Fruit fly (Drosophila melanogaster) whole organism, embryonic: ENCODE data around the gene CG14958.

Experiments
- Adf1 ChIP-seq: fragments of 200-800 bp; sonication (Bioruptor generic); IDR thresholded peaks from 2 replicates; pipeline ENCODE4 v1.3.6; 2022; ENCODE audit warnings: missing biosample characterization, missing genetic modification characterization
- B-H2 ChIP-seq: fragments of 200-800 bp; sonication (Bioruptor generic); optimal IDR thresholded peaks from 2 replicates; lab custom pipeline; 2018; ENCODE audit warnings: missing biosample characterization, mild to moderate bottlenecking, missing genetic modification characterization
- BtbVII ChIP-seq: fragments of 200-800 bp; sonication (Bioruptor generic); optimal IDR thresholded peaks from 3 replicates; lab custom pipeline; 2017; ENCODE audit warnings: missing biosample characterization, mild to moderate bottlenecking, missing genetic modification characterization
- CG11093 ChIP-seq: fragments of 200-800 bp; sonication (Bioruptor generic); IDR thresholded peaks from 3 replicates; pipeline ENCODE4 v1.3.6; 2022; ENCODE audit warnings: missing biosample characterization, missing genetic modification characterization
- CG11456 ChIP-seq: fragments of 200-800 bp; sonication (Bioruptor generic); IDR thresholded peaks from 3 replicates; pipeline ENCODE4 v1.3.6; 2022; ENCODE audit warnings: missing biosample characterization, missing genetic modification characterization
- CG11560 ChIP-seq: fragments of 200-800 bp; sonication (Bioruptor generic); IDR thresholded peaks from 3 replicates; pipeline ENCODE4 v1.3.6; 2022; ENCODE audit warnings: missing biosample characterization, missing genetic modification characterization
- CG11696 ChIP-seq: fragments of 200-800 bp; sonication (Bioruptor generic); IDR thresholded peaks from 2 replicates; pipeline ENCODE4 v1.3.6; 2022; ENCODE audit warnings: missing biosample characterization, missing genetic modification characterization
- CG1603 ChIP-seq: fragments of 200-800 bp; sonication (Bioruptor generic); optimal IDR thresholded peaks from 2 replicates; lab custom pipeline; 2019; ENCODE audit warnings: missing biosample characterization, mild to moderate bottlenecking, missing genetic modification characterization, moderate library complexity
- CG18599 ChIP-seq: fragments of 200-800 bp; sonication (Bioruptor generic); optimal IDR thresholded peaks from 3 replicates; lab custom pipeline; 2017; ENCODE audit warnings: missing biosample characterization, missing genetic modification characterization, mild to moderate bottlenecking, moderate library complexity, missing genetic modification reagents
- CG2120 ChIP-seq: fragments of 200-800 bp; sonication (Bioruptor generic); optimal IDR thresholded peaks from 3 replicates; lab custom pipeline; 2016; ENCODE audit warnings: missing biosample characterization, missing genetic modification characterization
- CG2199 ChIP-seq: fragments of 200-800 bp; sonication (Bioruptor generic); IDR thresholded peaks from 3 replicates; pipeline ENCODE4 v1.3.6; 2022; ENCODE audit warnings: missing biosample characterization, missing genetic modification characterization
- CG30403 ChIP-seq: fragments of 200-800 bp; sonication (Bioruptor generic); optimal IDR thresholded peaks from 3 replicates; lab custom pipeline; 2016; ENCODE audit warnings: missing biosample characterization, missing genetic modification characterization
- CG31441 ChIP-seq: fragments of 200-800 bp; sonication (Bioruptor generic); IDR thresholded peaks from 2 replicates; pipeline ENCODE4 v1.3.6; 2022; ENCODE audit warnings: missing biosample characterization, missing genetic modification characterization
- CG34224 ChIP-seq: fragments of 200-800 bp; sonication (Bioruptor generic); IDR thresholded peaks from 3 replicates; pipeline ENCODE4 v1.3.6; 2022; ENCODE audit warnings: missing biosample characterization, missing genetic modification characterization; ENCODE audit not compliant: partially characterized antibody
- CG42726 ChIP-seq: fragments of 200-800 bp; sonication (Bioruptor generic); IDR thresholded peaks from 2 replicates; pipeline ENCODE4 v1.3.6; 2022; ENCODE audit warnings: missing biosample characterization, missing genetic modification characterization; ENCODE audit not compliant: partially characterized antibody
- CG7357 ChIP-seq: fragments of 200-800 bp; sonication (Bioruptor generic); IDR thresholded peaks from 3 replicates; pipeline ENCODE4 v1.3.6; 2022; ENCODE audit warnings: missing biosample characterization, missing genetic modification characterization
- CG9609 ChIP-seq: fragments of 200-800 bp; sonication (Bioruptor generic); optimal IDR thresholded peaks from 3 replicates; lab custom pipeline; 2016; ENCODE audit warnings: missing biosample characterization, missing genetic modification characterization
- CG9932 ChIP-seq: fragments of 200-800 bp; sonication (Bioruptor generic); IDR thresholded peaks from 2 replicates; pipeline ENCODE4 v1.3.6; 2022; ENCODE audit warnings: missing biosample characterization, missing genetic modification characterization
- CTCF ChIP-seq: fragments of 200-800 bp; sonication (Bioruptor generic); optimal IDR thresholded peaks from 2 replicates; lab custom pipeline; 2017; ENCODE audit warnings: missing biosample characterization, mild to moderate bottlenecking, missing genetic modification characterization, moderate library complexity
- Camta ChIP-seq: fragments of 200-800 bp; sonication (Bioruptor generic); optimal IDR thresholded peaks from 2 replicates; lab custom pipeline; 2016; ENCODE audit warnings: missing biosample characterization, missing genetic modification characterization
- CkIIα-i1 ChIP-seq: fragments of 200-800 bp; sonication (Bioruptor generic); IDR thresholded peaks from 2 replicates; pipeline ENCODE4 v1.3.6; 2022; ENCODE audit warnings: missing biosample characterization, missing genetic modification characterization
- Elba2 ChIP-seq: fragments of 200-800 bp; sonication (Bioruptor generic); optimal IDR thresholded peaks from 3 replicates; lab custom pipeline; 2016; ENCODE audit warnings: missing biosample characterization, missing genetic modification characterization
- Ets65A ChIP-seq: fragments of 200-800 bp; sonication (Bioruptor generic); peaks from one replicate; lab custom pipeline; 2016; ENCODE audit warnings: missing biosample characterization, missing genetic modification characterization
- H2.0 ChIP-seq: fragments of 200-800 bp; sonication (Bioruptor generic); IDR thresholded peaks from 2 replicates; pipeline ENCODE4 v1.3.6; 2022; ENCODE audit warnings: missing biosample characterization, missing genetic modification characterization
- HmgZ ChIP-seq: fragments of 200-800 bp; sonication (Bioruptor generic); optimal IDR thresholded peaks from 2 replicates; lab custom pipeline; 2018; ENCODE audit warnings: missing biosample characterization, mild to moderate bottlenecking, missing genetic modification characterization
- Hmr ChIP-seq: fragments of 200-800 bp; sonication (Bioruptor generic); optimal IDR thresholded peaks from 3 replicates; lab custom pipeline; 2017; ENCODE audit warnings: mild to moderate bottlenecking, missing biosample characterization, missing genetic modification reagents, missing genetic modification characterization
- MESR4 ChIP-seq: fragments of 200-800 bp; sonication (Bioruptor generic); optimal IDR thresholded peaks from 2 replicates; lab custom pipeline; 2018; ENCODE audit warnings: missing biosample characterization, mild to moderate bottlenecking, missing genetic modification characterization, moderate library complexity
- Mad ChIP-seq: fragments of 200-800 bp; sonication (Bioruptor generic); optimal IDR thresholded peaks from 2 replicates; lab custom pipeline; 2016; ENCODE audit warnings: missing biosample characterization, missing genetic modification characterization
- Myb ChIP-seq: fragments of 200-800 bp; sonication (Bioruptor generic); optimal IDR thresholded peaks from 2 replicates; lab custom pipeline; 2016; ENCODE audit warnings: missing biosample characterization, missing genetic modification characterization
- Nf-YA ChIP-seq: fragments of 200-800 bp; sonication (Bioruptor generic); IDR thresholded peaks from 2 replicates; pipeline ENCODE4 v1.3.6; 2022; ENCODE audit warnings: missing biosample characterization, missing genetic modification characterization
- Optix ChIP-seq: fragments of 200-800 bp; sonication (Bioruptor generic); IDR thresholded peaks from 3 replicates; pipeline ENCODE4 v1.3.6; 2022; ENCODE audit warnings: missing biosample characterization, missing genetic modification characterization
- PHDP ChIP-seq: fragments of 200-800 bp; sonication (Bioruptor generic); optimal IDR thresholded peaks from 3 replicates; lab custom pipeline; 2018; ENCODE audit warnings: missing biosample characterization, mild to moderate bottlenecking, missing genetic modification characterization, moderate library complexity
- Pdp1 ChIP-seq, 2 experiments: fragments of 200-800 bp; sonication (Bioruptor generic); optimal IDR thresholded peaks; 3 replicates each; lab custom pipeline; 2016; ENCODE audit warnings: missing biosample characterization in 2 of 2, missing genetic modification characterization in 2 of 2, mild to moderate bottlenecking in 1 of 2, moderate library complexity in 1 of 2
- Sox102F ChIP-seq: fragments of 200-800 bp; sonication (Bioruptor generic); optimal IDR thresholded peaks from 2 replicates; lab custom pipeline; 2018; ENCODE audit warnings: missing biosample characterization, mild to moderate bottlenecking, missing genetic modification characterization, moderate library complexity
- Sry-δ ChIP-seq: fragments of 200-800 bp; sonication (Bioruptor generic); optimal IDR thresholded peaks from 2 replicates; lab custom pipeline; 2016; ENCODE audit warnings: missing biosample characterization, missing genetic modification characterization
- Tbp ChIP-seq: fragments of >200 bp; optimal IDR thresholded peaks from 2 replicates; lab custom pipeline; 2018; ENCODE audit warnings: missing biosample characterization, missing genetic modification characterization
- ato ChIP-seq: fragments of 200-800 bp; sonication (Bioruptor generic); IDR thresholded peaks from 2 replicates; pipeline ENCODE4 v1.3.6; 2022; ENCODE audit warnings: missing biosample characterization, missing genetic modification characterization; ENCODE audit not compliant: partially characterized antibody
- crp ChIP-seq, 2 experiments: fragments of 200-800 bp; sonication (Bioruptor generic); optimal IDR thresholded peaks; 2 replicates in 1 of 2; 3 replicates in 1 of 2; lab custom pipeline; 2017; ENCODE audit warnings: missing biosample characterization in 2 of 2, missing genetic modification characterization in 2 of 2, mild to moderate bottlenecking in 1 of 2, moderate library complexity in 1 of 2
- da ChIP-seq: fragments of 200-800 bp; sonication (Bioruptor generic); optimal IDR thresholded peaks from 2 replicates; lab custom pipeline; 2016; ENCODE audit warnings: missing biosample characterization, missing genetic modification characterization
- fru ChIP-seq: fragments of >200 bp; optimal IDR thresholded peaks from 2 replicates; lab custom pipeline; 2017
- fu2 ChIP-seq: fragments of 200-800 bp; sonication (Bioruptor generic); optimal IDR thresholded peaks from 2 replicates; lab custom pipeline; 2016; ENCODE audit warnings: missing biosample characterization, missing genetic modification characterization
- her ChIP-seq: fragments of 200-800 bp; sonication (Bioruptor generic); optimal IDR thresholded peaks from 2 replicates; lab custom pipeline; 2016; ENCODE audit warnings: missing biosample characterization, missing genetic modification characterization
- ind ChIP-seq: fragments of 200-800 bp; sonication (Bioruptor generic); optimal IDR thresholded peaks from 3 replicates; lab custom pipeline; 2016; ENCODE audit warnings: missing biosample characterization, missing genetic modification characterization
- lola ChIP-seq, 3 experiments: fragments of >200 bp in 2 of 3; fragments of 200-800 bp in 1 of 3; sonication (Bioruptor generic) in 1 of 3; optimal IDR thresholded peaks; 2 replicates each; lab custom pipeline; 2017 to 2019; ENCODE audit warnings: missing biosample characterization in 3 of 3, missing genetic modification characterization in 3 of 3, mild to moderate bottlenecking in 1 of 3, moderate library complexity in 1 of 3
- mirr ChIP-seq: fragments of 200-800 bp; sonication (Bioruptor generic); optimal IDR thresholded peaks from 3 replicates; lab custom pipeline; 2018; ENCODE audit warnings: missing biosample characterization, mild to moderate bottlenecking, missing genetic modification characterization
- pan ChIP-seq, 4 experiments: fragments of >200 bp in 3 of 4; fragments of 200-800 bp in 1 of 4; sonication (Bioruptor generic) in 1 of 4; optimal IDR thresholded peaks in 3 of 4; IDR thresholded peaks in 1 of 4; 2 replicates each; pipeline versions ENCODE4 v1.3.6 to Lab custom; 2017 to 2022; ENCODE audit warnings: missing biosample characterization in 2 of 4, missing genetic modification characterization in 2 of 4, mixed read lengths in 1 of 4
- pho ChIP-seq: fragments of 200-800 bp; sonication (Bioruptor generic); optimal IDR thresholded peaks from 2 replicates; lab custom pipeline; 2016; ENCODE audit warnings: missing biosample characterization, missing genetic modification characterization
- row ChIP-seq: fragments of 200-800 bp; sonication (Bioruptor generic); IDR thresholded peaks from 3 replicates; pipeline ENCODE4 v1.3.6; 2022; ENCODE audit warnings: missing biosample characterization, missing genetic modification characterization
- sens-2 ChIP-seq: fragments of 200-800 bp; sonication (Bioruptor generic); IDR thresholded peaks from 2 replicates; pipeline ENCODE4 v1.3.6; 2022; ENCODE audit warnings: missing biosample characterization, missing genetic modification characterization
- vfl ChIP-seq: fragments of 200-800 bp; sonication (Bioruptor generic); optimal IDR thresholded peaks from 2 replicates; lab custom pipeline; 2016; ENCODE audit warnings: missing biosample characterization, missing genetic modification characterization
- yki ChIP-seq: fragments of >200 bp; optimal IDR thresholded peaks from 3 replicates; lab custom pipeline; 2018
- zfh2 ChIP-seq: fragments of 200-800 bp; sonication (Bioruptor generic); optimal IDR thresholded peaks from 2 replicates; lab custom pipeline; 2016; ENCODE audit warnings: missing biosample characterization, missing genetic modification characterization

CG14958 gene

DNA sequence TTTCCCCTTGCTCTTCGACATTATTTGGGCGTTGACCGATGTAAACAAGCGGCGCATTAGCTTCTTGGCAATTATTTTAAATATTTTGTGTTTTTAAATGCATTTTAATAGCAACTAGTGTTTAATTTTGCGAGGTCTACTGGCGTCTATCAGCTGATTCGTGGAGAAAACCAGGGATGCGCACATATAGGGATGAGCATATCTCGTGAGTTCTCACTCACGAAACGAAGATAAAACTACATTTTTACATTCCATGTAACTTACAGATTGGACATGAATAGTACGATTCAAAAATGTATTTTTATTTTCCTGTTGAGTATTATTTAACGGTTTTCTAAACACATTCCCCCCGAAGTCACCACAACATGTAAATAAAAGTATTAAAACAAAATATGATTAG is 7.7 kb downstream of the CG14958 start, which contains the start of gene CG14966 (continued):
- no peak for TF ChIP-seq yki
- TF ChIP-seq row = peak; percentile 85
- peak; percentile 28 for TF ChIP-seq vfl (GFP tag; lab: Kevin White, UChicago)
- TF ChIP-seq fu2 (GFP tag; lab: Kevin White, UChicago) = peak; percentile 33
- no peak for TF ChIP-seq da (GFP tag; lab: Kevin White, UChicago)
- TF ChIP-seq CG31441 (GFP tag; lab: Robert Waterston, UW) = no peak
- no peak for TF ChIP-seq CG7357
- no peak for TF ChIP-seq her (GFP tag; lab: Kevin White, UChicago)
- peak; percentile 72 for TF ChIP-seq CTCF (GFP tag; lab: Kevin White, UChicago)
- peak; percentile 84 to 98 for TF ChIP-seq crp (GFP tag; optimal IDR thresholded peaks at IDR 0.05; lab: Kevin White, UChicago)
- peak; percentile 19 for TF ChIP-seq ind (GFP tag; lab: Kevin White, UChicago)
- TF ChIP-seq Camta (GFP tag; lab: Kevin White, UChicago) = peak; percentile 0
- no peak for TF ChIP-seq CG11696 (GFP tag; lab: Robert Waterston, UW)
- no peak for TF ChIP-seq Optix (GFP tag; lab: Robert Waterston, UW)
- TF ChIP-seq CG30403 = peak; percentile 13
- no peak for TF ChIP-seq CG11456 (GFP tag; lab: Robert Waterston, UW)
- peak; percentile 66 for TF ChIP-seq CG2120 (GFP tag; lab: Kevin White, UChicago)
- TF ChIP-seq mirr (GFP tag; lab: Kevin White, UChicago) = peak; percentile 30
- no peak for TF ChIP-seq lola (GFP tag; optimal IDR thresholded peaks at IDR 0.05; lab: Kevin White, UChicago)
- no peak for TF ChIP-seq Elba2
- TF ChIP-seq Adf1 = no peak
- TF ChIP-seq CG1603 = peak; percentile 66
- no peak for TF ChIP-seq CG11093
- TF ChIP-seq CG34224 (GFP tag; lab: Robert Waterston, UW) = peak; percentile 90
- TF ChIP-seq Sox102F = no peak
- peak; percentile 27 for TF ChIP-seq Ets65A (GFP tag; lab: Kevin White, UChicago)
- peak; percentile 47 for TF ChIP-seq Mad (GFP tag; lab: Kevin White, UChicago)
- peak; percentile 56 for TF ChIP-seq ato (GFP tag; lab: Robert Waterston, UW)
- TF ChIP-seq Sry-δ (GFP tag; lab: Kevin White, UChicago) = peak; percentile 96
- TF ChIP-seq PHDP (tag; lab: Kevin White, UChicago) = peak; percentile 1
- no peak for TF ChIP-seq sens-2 (GFP tag; lab: Robert Waterston, UW)
- peak; percentile 22; the same call in 2 of the 3 replicates for TF ChIP-seq CG2199
- no peak for TF ChIP-seq fru (lab: Kevin White, UChicago)
- 0 out of 2 replicates have a peak, but pooled peaks have one; percentile 6 for TF ChIP-seq H2.0 (GFP tag; lab: Robert Waterston, UW)
- TF ChIP-seq HmgZ = peak; percentile 69
- TF ChIP-seq CkIIα-i1 (GFP tag; lab: Robert Waterston, UW) = no peak
- no peak for TF ChIP-seq pan (optimal IDR thresholded peaks at IDR 0.05; lab: Kevin White, UChicago)
- TF ChIP-seq pan (GFP tag; optimal IDR thresholded peaks at IDR 0.05 in 1 of 2, IDR thresholded peaks at IDR 0.05 in 1 of 2) = no peak
- no peak for TF ChIP-seq BtbVII (GFP tag; lab: Kevin White, UChicago)
- peak; percentile 95 for TF ChIP-seq Myb (GFP tag; lab: Kevin White, UChicago)
- TF ChIP-seq Tbp (GFP tag; lab: Kevin White, UChicago) = no peak
- TF ChIP-seq CG42726 (GFP tag; lab: Robert Waterston, UW) = peak; percentile 91
- TF ChIP-seq Pdp1 (GFP tag; optimal IDR thresholded peaks at IDR 0.05; lab: Kevin White, UChicago) = peak in 1 of 2 experiments; percentile 47
- TF ChIP-seq Hmr = peak; percentile 27
- peak; percentile 22 for TF ChIP-seq zfh2 (GFP tag; lab: Kevin White, UChicago)
- no peak for TF ChIP-seq CG9609 (GFP tag; lab: Kevin White, UChicago)
- no peak for TF ChIP-seq Nf-YA (GFP tag; lab: Robert Waterston, UW)
- peak; percentile 22 for TF ChIP-seq CG18599 (GFP tag; lab: Kevin White, UChicago)
- peak; percentile 62 for TF ChIP-seq MESR4 (GFP tag; lab: Kevin White, UChicago)
- 0 out of 3 replicates have a peak, but pooled peaks have one; percentile 42 for TF ChIP-seq CG11560 (tag; lab: Robert Waterston, UW)
- peak; percentile 20 for TF ChIP-seq B-H2
- TF ChIP-seq pho (GFP tag; lab: Kevin White, UChicago) = peak; percentile 29
- peak; percentile 78 for TF ChIP-seq CG9932 (GFP tag; lab: Robert Waterston, UW)
